Fruit fly (Drosophila melanogaster) whole organism, larva: ENCODE results near the gene Alp11.

Source experiments
- noc ChIP-seq: fragments of 200-800 bp; sonication (Bioruptor generic); optimal IDR thresholded peaks from 3 replicates; lab custom pipeline; 2019; ENCODE audit warnings: missing biosample characterization, mild to moderate bottlenecking, missing genetic modification characterization, moderate library complexity

Gene Alp11

dm6 chrX:15582853-15583252 is 4.7 kb upstream of the Alp11 start, which contains the start of the genes CG9215 and CG8097:
TSS of gene CG9215 (minus strand) at chrX:15582874.
TSS of gene CG8097 (plus strand) at chrX:15583159.
- peak; percentile 53 for TF ChIP-seq noc (tag; lab: Kevin White, UChicago)

- TF ChIP-seq noc (tag; lab: Kevin White, UChicago): no peak
Observed at dm6 chrX:15583842-15584441, 3.6 kb upstream of the Alp11 start.

- peak; percentile 55 for TF ChIP-seq noc (tag; lab: Kevin White, UChicago)
Observed at dm6 chrX:15591721-15592491, 4.4 kb downstream of the Alp11 start.

dm6 chrX:15592822-15593476 is 5.4 kb downstream of the Alp11 start:
- no peak for TF ChIP-seq noc (tag; lab: Kevin White, UChicago)

- TF ChIP-seq noc (tag; lab: Kevin White, UChicago): no peak
Observed at dm6 chrX:15593477-15594229, 6.1 kb downstream of the Alp11 start, which contains the start of gene Chsy. TSS of gene Chsy (minus strand) at chrX:15593534.

- no peak for TF ChIP-seq noc (tag; lab: Kevin White, UChicago)
Observed at dm6 chrX:15594230-15594857, 6.8 kb downstream of the Alp11 start.

- peak; percentile 5 for TF ChIP-seq noc (tag; lab: Kevin White, UChicago)
Observed at dm6 chrX:15599697-15600096, 12.2 kb downstream of the Alp11 start.

dm6 chrX:15601285-15601684 is 13.8 kb downstream of the Alp11 start:
- TF ChIP-seq noc (tag; lab: Kevin White, UChicago): no peak

dm6 chrX:15602438-15602837 is 14.9 kb downstream of the Alp11 start:
- no peak for TF ChIP-seq noc (tag; lab: Kevin White, UChicago)

- no peak for TF ChIP-seq noc (tag; lab: Kevin White, UChicago)
Observed at dm6 chrX:15608751-15609345, 21.3 kb downstream of the Alp11 start.

dm6 chrX:15609351-15609750 is 21.8 kb downstream of the Alp11 start:
- TF ChIP-seq noc (tag; lab: Kevin White, UChicago): no peak

dm6 chrX:15610173-15610572 is 22.6 kb downstream of the Alp11 start:
- TF ChIP-seq noc (tag; lab: Kevin White, UChicago): no peak

dm6 chrX:15610957-15611356 is 23.4 kb downstream of the Alp11 start:
- TF ChIP-seq noc (tag; lab: Kevin White, UChicago): no peak

dm6 chrX:15611795-15612194 is 24.3 kb downstream of the Alp11 start:
- TF ChIP-seq noc (tag; lab: Kevin White, UChicago): no peak

- TF ChIP-seq noc (tag; lab: Kevin White, UChicago): peak; percentile 66
Observed at dm6 chrX:15615426-15615825, 27.9 kb downstream of the Alp11 start.
